Worm (Caenorhabditis elegans) whole organism, L4 larva: ENCODE measurements around the gene acn-1.

Source experiments
- F10B5.3 ChIP-seq: sonication (generic microtip); optimal IDR thresholded peaks from 2 replicates; lab custom pipeline; 2016; ENCODE audit warnings: mild to moderate bottlenecking, missing genetic modification characterization, missing compliant biosample characterization
- Y105C5A.15 ChIP-seq: fragments of 200-800 bp; sonication (Bioruptor generic); IDR thresholded peaks from 2 replicates; pipeline ENCODE4 v1.3.6; 2022; ENCODE audit warnings: missing genetic modification characterization, missing compliant biosample characterization
- ceh-20 ChIP-seq: fragments of 200-800 bp; sonication (Bioruptor generic); IDR thresholded peaks from 2 replicates; pipeline ENCODE4 v1.3.6; 2022; ENCODE audit warnings: missing genetic modification reagents, missing genetic modification characterization, missing compliant biosample characterization
- ceh-28 ChIP-seq: fragments of 150-350 bp; optimal IDR thresholded peaks from 2 replicates; lab custom pipeline; 2014; ENCODE audit warnings: missing biosample characterization, missing genetic modification reagents, missing genetic modification characterization
- ctbp-1 ChIP-seq: fragments of 200-800 bp; sonication (Bioruptor generic); IDR thresholded peaks from 2 replicates; pipeline ENCODE4 v1.3.6; 2022; ENCODE audit warnings: missing genetic modification reagents, missing genetic modification characterization, missing compliant biosample characterization
- fkh-10 ChIP-seq: fragments of 150-350 bp; optimal IDR thresholded peaks from 2 replicates; lab custom pipeline; 2014; ENCODE audit warnings: missing biosample characterization, missing genetic modification reagents, missing genetic modification characterization
- jun-1 ChIP-seq: fragments of 150-350 bp; optimal IDR thresholded peaks from 2 replicates; lab custom pipeline; 2014; ENCODE audit warnings: missing biosample characterization, missing genetic modification reagents, missing genetic modification characterization
- lin-38 ChIP-seq: fragments of 200-800 bp; sonication (Bioruptor generic); IDR thresholded peaks from 2 replicates; pipeline ENCODE4 v1.3.6; 2022; ENCODE audit warnings: missing genetic modification reagents, missing genetic modification characterization, missing compliant biosample characterization
- lin-39 ChIP-seq: fragments of 150-350 bp; optimal IDR thresholded peaks from 2 replicates; lab custom pipeline; 2014; ENCODE audit warnings: missing biosample characterization, missing genetic modification reagents, missing genetic modification characterization
- madf-9 ChIP-seq: fragments of 200-800 bp; sonication (Bioruptor generic); conservative IDR thresholded peaks from 2 replicates; pipeline ENCODE4 v1.3.6; 2022; ENCODE audit warnings: missing genetic modification reagents, missing genetic modification characterization, missing compliant biosample characterization
- mdt-29 ChIP-seq: fragments of 200-800 bp; sonication (Bioruptor generic); IDR thresholded peaks from 2 replicates; pipeline ENCODE4 v1.3.6; 2022; ENCODE audit warnings: missing genetic modification reagents, missing genetic modification characterization, missing compliant biosample characterization
- mes-2 ChIP-seq: sonication (generic microtip); optimal IDR thresholded peaks from 2 replicates; lab custom pipeline; 2016; ENCODE audit warnings: missing genotype, mild to moderate bottlenecking, missing genetic modification characterization, missing compliant biosample characterization; ENCODE audit not compliant: poor library complexity, severe bottlenecking
- nhr-102 ChIP-seq: sonication (generic microtip); optimal IDR thresholded peaks from 2 replicates; lab custom pipeline; 2016; ENCODE audit warnings: mild to moderate bottlenecking, missing genetic modification characterization, moderate library complexity, missing compliant biosample characterization
- nhr-25 ChIP-seq: sonication (generic microtip); optimal IDR thresholded peaks from 2 replicates; lab custom pipeline; 2017; ENCODE audit warnings: missing genetic modification characterization, mild to moderate bottlenecking, missing compliant biosample characterization, antibody characterized with exemption, moderate library complexity, borderline replicate concordance; ENCODE audit not compliant: insufficient read depth
- nhr-77 ChIP-seq: fragments of 150-350 bp; optimal IDR thresholded peaks from 2 replicates; lab custom pipeline; 2014; ENCODE audit warnings: missing biosample characterization, missing genetic modification characterization
- php-3 ChIP-seq: fragments of 200-800 bp; sonication (Bioruptor generic); IDR thresholded peaks from 2 replicates; pipeline ENCODE4 v1.3.6; 2022; ENCODE audit warnings: missing genetic modification reagents, missing genetic modification characterization, missing compliant biosample characterization
- pqm-1 ChIP-seq: sonication (generic microtip); optimal IDR thresholded peaks from 2 replicates; lab custom pipeline; 2017; ENCODE audit warnings: missing biosample characterization, missing genetic modification characterization
- skn-1 ChIP-seq: fragments of 150-350 bp; optimal IDR thresholded peaks from 2 replicates; lab custom pipeline; 2014; ENCODE audit warnings: missing biosample characterization, missing genetic modification characterization
- snpc-1.2 ChIP-seq: fragments of 200-800 bp; sonication (Bioruptor generic); IDR thresholded peaks from 2 replicates; pipeline ENCODE4 v1.3.6; 2022; ENCODE audit warnings: missing genetic modification reagents, missing genetic modification characterization, missing compliant biosample characterization
- tag-97 ChIP-seq: fragments of 200-800 bp; sonication (Bioruptor generic); IDR thresholded peaks from 2 replicates; pipeline ENCODE4 v1.3.6; 2022; ENCODE audit warnings: missing genetic modification characterization, missing compliant biosample characterization
- unc-62 ChIP-seq, 3 experiments: fragments of 150-350 bp in 1 of 3; sonication (generic microtip); optimal IDR thresholded peaks in 2 of 3; peaks in 1 of 3; 1 replicate in 1 of 3; 2 replicates in 2 of 3; lab custom pipeline; 2014 to 2017; ENCODE audit warnings: missing biosample characterization in 3 of 3, missing genetic modification characterization in 3 of 3, missing genetic modification reagents in 3 of 3, missing genotype in 1 of 3
- zfp-3 ChIP-seq: fragments of 200-800 bp; sonication (Bioruptor generic); conservative IDR thresholded peaks from 2 replicates; pipeline ENCODE4 v1.3.6; 2022; ENCODE audit warnings: missing genetic modification reagents, missing genetic modification characterization, missing compliant biosample characterization
- ztf-11 ChIP-seq: fragments of 150-350 bp; optimal IDR thresholded peaks from 2 replicates; lab custom pipeline; 2014; ENCODE audit warnings: missing biosample characterization, missing genetic modification characterization
- ztf-7 ChIP-seq: fragments of 150-350 bp; optimal IDR thresholded peaks from 2 replicates; lab custom pipeline; 2014; ENCODE audit warnings: missing biosample characterization, missing genetic modification characterization

acn-1 gene

ce11 chrX:5063750-5064652 is 32.9 kb downstream of the acn-1 start, which contains the start of gene C24H10.2 (continued):
- TF ChIP-seq nhr-25 (tag; lab: Kevin White, UChicago), result no peak
- TF ChIP-seq zfp-3 (GFP tag; lab: Robert Waterston, UW), result no peak
- TF ChIP-seq Y105C5A.15 (GFP tag; lab: Robert Waterston, UW), result no peak
- no peak for TF ChIP-seq skn-1 (tag; lab: Kevin White, UChicago)
- TF ChIP-seq ctbp-1 (GFP tag; lab: Robert Waterston, UW), result peak; percentile 67; the same call in 1 of the 2 replicates
- peak; percentile 8 for TF ChIP-seq nhr-77
- TF ChIP-seq php-3 (GFP tag; lab: Robert Waterston, UW), result peak; percentile 5; the same call in 1 of the 2 replicates
- TF ChIP-seq pqm-1 (tag; lab: Kevin White, UChicago), result peak; percentile 9
- peak; percentile 51 for TF ChIP-seq lin-38 (GFP tag; lab: Robert Waterston, UW)
- no peak for TF ChIP-seq tag-97
- TF ChIP-seq ceh-20, result 0 out of 2 replicates have a peak, but pooled peaks have one; percentile 17

- peak in 1 of 2 experiments; percentile 77 for TF ChIP-seq unc-62 (GFP tag; optimal IDR thresholded peaks at IDR 0.05 in 1 of 2; lab: Kevin White, UChicago)
- TF ChIP-seq unc-62 (tag; optimal IDR thresholded peaks at IDR 0.05; lab: Kevin White, UChicago), result no peak
- TF ChIP-seq F10B5.3 (tag; lab: Kevin White, UChicago), result no peak
- no peak for TF ChIP-seq lin-38 (GFP tag; lab: Robert Waterston, UW)
- no peak for TF ChIP-seq ztf-11 (tag; lab: Kevin White, UChicago)
- TF ChIP-seq snpc-1.2 (GFP tag; lab: Robert Waterston, UW), result no peak
- no peak for TF ChIP-seq nhr-102 (tag; lab: Kevin White, UChicago)
- TF ChIP-seq ceh-28 (tag; lab: Kevin White, UChicago), result no peak
- TF ChIP-seq ztf-7 (tag; lab: Kevin White, UChicago), result no peak
Observed at ce11 chrX:5061763-5062162, 35.1 kb downstream of the acn-1 start.

DNA sequence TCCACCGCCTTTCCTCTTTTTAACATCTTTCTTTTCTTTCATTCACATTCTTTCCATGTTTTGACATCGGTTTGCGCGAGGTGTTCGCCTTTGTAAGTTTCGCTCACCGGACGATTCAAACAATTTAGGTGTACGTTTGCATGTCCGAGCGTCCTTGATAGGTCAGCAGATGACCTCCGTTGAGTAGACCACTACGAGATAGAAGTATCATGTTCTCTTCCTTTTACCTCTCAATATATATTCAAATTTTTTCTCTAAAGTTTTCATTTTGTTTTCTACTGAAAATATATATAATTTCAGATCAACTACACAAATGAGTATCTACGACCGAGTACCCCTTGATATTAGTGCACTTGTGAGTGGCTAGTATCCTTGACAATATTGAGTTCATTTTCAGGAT is 36.1 kb downstream of the acn-1 start, which contains the start of gene C24H10.3:
TSS of gene C24H10.3 (plus strand) at position 301 of the 400 bp plus-strand sequence.
- TF ChIP-seq madf-9 (GFP tag; lab: Robert Waterston, UW) (no peak), nhr-77 (no peak), lin-39 (tag; lab: Kevin White, UChicago) (no peak)

DNA sequence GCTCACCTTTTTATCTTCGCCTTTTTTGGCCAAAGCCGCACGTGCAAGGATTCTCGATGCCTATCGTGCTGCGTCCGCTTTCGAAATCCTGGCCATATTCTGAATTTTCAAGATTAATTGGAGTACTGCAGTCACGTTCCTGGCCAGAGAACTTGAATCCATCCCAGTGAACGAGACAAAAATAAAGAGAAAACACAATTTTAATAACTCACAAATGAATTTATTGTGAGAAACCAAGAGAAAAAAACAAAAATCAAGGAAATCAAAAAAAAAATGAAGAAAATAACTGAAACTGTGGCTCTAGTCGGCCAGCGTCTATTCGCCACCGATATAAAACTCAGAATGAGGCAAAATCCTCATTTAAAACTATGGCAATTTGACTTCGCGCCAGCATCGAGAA is 37.7 kb downstream of the acn-1 start, which contains the start of gene C24H10.4:
TSS of gene C24H10.4 (minus strand) at position 101 of the 400 bp plus-strand sequence.
- TF ChIP-seq tag-97, result no peak
- TF ChIP-seq fkh-10 (GFP tag; lab: Kevin White, UChicago), result no peak
- TF ChIP-seq nhr-102 (tag; lab: Kevin White, UChicago), result no peak
- TF ChIP-seq lin-39 (tag; lab: Kevin White, UChicago), result no peak
- TF ChIP-seq jun-1 (tag; lab: Kevin White, UChicago), result no peak
- TF ChIP-seq mdt-29 (GFP tag; lab: Robert Waterston, UW), result no peak

- TF ChIP-seq unc-62 (GFP tag; optimal IDR thresholded peaks at IDR 0.05 in 1 of 2; lab: Kevin White, UChicago) (peak in 1 of 2 experiments; percentile 30), unc-62 (tag; optimal IDR thresholded peaks at IDR 0.05; lab: Kevin White, UChicago) (no peak), mes-2 (tag; lab: Kevin White, UChicago) (no peak)
- TF ChIP-seq, all 104 proteins: peak for 1
Observed at ce11 chrX:5043887-5044286, 53.0 kb downstream of the acn-1 start, which contains the start of gene Y64H9A.2. TSS of gene Y64H9A.2 (plus strand) at chrX:5043976.
